Worm (Caenorhabditis elegans) whole organism, L3 larva: ENCODE measurements around the gene T05G5.4.

Experiments
- R02D3.7 ChIP-seq: fragments of 150-350 bp; optimal IDR thresholded peaks from 2 replicates; lab custom pipeline; 2014; ENCODE audit warnings: missing biosample characterization, missing genetic modification characterization
- ZK546.5 ChIP-seq: sonication (generic microtip); optimal IDR thresholded peaks from 2 replicates; lab custom pipeline; 2017; ENCODE audit warnings: missing biosample characterization, missing genetic modification characterization
- aly-2 ChIP-seq: fragments of 150-350 bp; optimal IDR thresholded peaks from 2 replicates; lab custom pipeline; 2014; ENCODE audit warnings: missing biosample characterization, missing genetic modification characterization
- ama-1 ChIP-seq: fragments of 150-350 bp; optimal IDR thresholded peaks from 2 replicates; lab custom pipeline; 2018
- ceh-16 ChIP-seq: sonication (generic microtip); optimal IDR thresholded peaks from 2 replicates; lab custom pipeline; 2017; ENCODE audit warnings: missing biosample characterization, missing genetic modification characterization
- ceh-28 ChIP-seq: fragments of 150-350 bp; optimal IDR thresholded peaks from 2 replicates; lab custom pipeline; 2014; ENCODE audit warnings: missing biosample characterization, missing genetic modification reagents, missing genetic modification characterization
- ceh-82 ChIP-seq: fragments of 150-350 bp; optimal IDR thresholded peaks from 2 replicates; lab custom pipeline; 2014; ENCODE audit warnings: missing biosample characterization, missing genetic modification characterization
- ceh-9 ChIP-seq: sonication (generic microtip); optimal IDR thresholded peaks from 2 replicates; lab custom pipeline; 2018; ENCODE audit warnings: missing biosample characterization, missing genetic modification characterization
- daf-12 ChIP-seq: fragments of 150-350 bp; optimal IDR thresholded peaks from 2 replicates; lab custom pipeline; 2014; ENCODE audit warnings: missing biosample characterization, missing genetic modification reagents, missing genetic modification characterization
- egl-27 ChIP-seq: sonication (generic microtip); optimal IDR thresholded peaks from 4 replicates; lab custom pipeline; 2017; ENCODE audit warnings: missing biosample characterization, missing genetic modification reagents, missing genetic modification characterization
- egl-5 ChIP-seq: fragments of 150-350 bp; optimal IDR thresholded peaks from 2 replicates; lab custom pipeline; 2017; ENCODE audit warnings: missing biosample characterization, missing genetic modification reagents, missing genetic modification characterization, inconsistent platforms
- elt-2 ChIP-seq: sonication (generic microtip); optimal IDR thresholded peaks from 2 replicates; lab custom pipeline; 2016; ENCODE audit warnings: missing genetic modification reagents, mild to moderate bottlenecking, missing genetic modification characterization, missing compliant biosample characterization
- fkh-10 ChIP-seq: sonication (generic microtip); optimal IDR thresholded peaks from 2 replicates; lab custom pipeline; 2017; ENCODE audit warnings: missing biosample characterization, missing genetic modification reagents, missing genetic modification characterization
- fkh-2 ChIP-seq: fragments of 150-350 bp; optimal IDR thresholded peaks from 2 replicates; lab custom pipeline; 2014; ENCODE audit warnings: missing biosample characterization, missing genetic modification reagents, missing genetic modification characterization
- fos-1 ChIP-seq: fragments of 150-350 bp; optimal IDR thresholded peaks from 2 replicates; lab custom pipeline; 2014; ENCODE audit warnings: missing biosample characterization, missing genetic modification characterization
- hmg-11 ChIP-seq: sonication (generic microtip); optimal IDR thresholded peaks from 2 replicates; lab custom pipeline; 2016; ENCODE audit warnings: missing genetic modification characterization, missing compliant biosample characterization
- jun-1 ChIP-seq: fragments of 150-350 bp; optimal IDR thresholded peaks from 2 replicates; lab custom pipeline; 2014; ENCODE audit warnings: missing biosample characterization, missing genetic modification reagents, missing genetic modification characterization
- lin-15B ChIP-seq: fragments of 150-350 bp; optimal IDR thresholded peaks from 2 replicates; lab custom pipeline; 2014; ENCODE audit warnings: missing biosample characterization, missing genetic modification characterization
- lin-39 ChIP-seq: fragments of 150-350 bp; optimal IDR thresholded peaks from 2 replicates; lab custom pipeline; 2018; ENCODE audit warnings: missing biosample characterization, missing genetic modification reagents, missing genetic modification characterization
- lsy-12 ChIP-seq: sonication (generic microtip); optimal IDR thresholded peaks from 2 replicates; lab custom pipeline; 2016; ENCODE audit warnings: mild to moderate bottlenecking, missing genetic modification characterization, missing compliant biosample characterization
- mdl-1 ChIP-seq: fragments of 150-350 bp; optimal IDR thresholded peaks from 2 replicates; lab custom pipeline; 2014; ENCODE audit warnings: missing biosample characterization, missing genetic modification characterization
- mml-1 ChIP-seq: fragments of 150-350 bp; sonication (generic microtip); optimal IDR thresholded peaks from 3 replicates; lab custom pipeline; 2014; ENCODE audit warnings: missing biosample characterization, missing genetic modification characterization
- nfya-1 ChIP-seq: sonication (generic microtip); optimal IDR thresholded peaks from 2 replicates; lab custom pipeline; 2017; ENCODE audit warnings: missing genetic modification characterization, mild to moderate bottlenecking, missing compliant biosample characterization, antibody characterized with exemption, moderate library complexity; ENCODE audit not compliant: insufficient read depth
- nhr-11 ChIP-seq: fragments of 150-350 bp; optimal IDR thresholded peaks from 2 replicates; lab custom pipeline; 2014; ENCODE audit warnings: missing biosample characterization, missing genetic modification characterization
- nhr-23 ChIP-seq: fragments of 150-350 bp; optimal IDR thresholded peaks from 2 replicates; lab custom pipeline; 2014; ENCODE audit warnings: missing biosample characterization, missing genetic modification reagents, missing genetic modification characterization
- nhr-237 ChIP-seq: fragments of 150-350 bp; optimal IDR thresholded peaks from 2 replicates; lab custom pipeline; 2014; ENCODE audit warnings: missing biosample characterization, missing genetic modification characterization
- nhr-25 ChIP-seq: sonication (generic microtip); optimal IDR thresholded peaks from 2 replicates; lab custom pipeline; 2017; ENCODE audit warnings: missing biosample characterization, missing genetic modification characterization
- nhr-43 ChIP-seq: sonication (generic microtip); optimal IDR thresholded peaks from 2 replicates; lab custom pipeline; 2016; ENCODE audit warnings: mild to moderate bottlenecking, missing genetic modification characterization, missing compliant biosample characterization; ENCODE audit not compliant: poor library complexity, severe bottlenecking
- nhr-67 ChIP-seq: fragments of 150-350 bp; optimal IDR thresholded peaks from 2 replicates; lab custom pipeline; 2014; ENCODE audit warnings: missing biosample characterization, missing genetic modification characterization
- nhr-76 ChIP-seq: fragments of 150-350 bp; sonication (generic microtip); optimal IDR thresholded peaks from 5 replicates; lab custom pipeline; 2014; ENCODE audit warnings: missing biosample characterization, missing genetic modification characterization
- nhr-77 ChIP-seq: fragments of 150-350 bp; optimal IDR thresholded peaks from 2 replicates; lab custom pipeline; 2014; ENCODE audit warnings: missing biosample characterization, missing genetic modification characterization
- pha-4 ChIP-seq: fragments of 150-350 bp; optimal IDR thresholded peaks from 2 replicates; lab custom pipeline; 2014; ENCODE audit warnings: missing biosample characterization, missing genetic modification reagents, missing genetic modification characterization
- pqm-1 ChIP-seq: fragments of 150-350 bp; optimal IDR thresholded peaks from 2 replicates; lab custom pipeline; 2017; ENCODE audit warnings: missing biosample characterization, missing genetic modification characterization, inconsistent platforms
- sea-2 ChIP-seq: fragments of 150-350 bp; sonication (generic microtip); optimal IDR thresholded peaks from 4 replicates; lab custom pipeline; 2014; ENCODE audit warnings: missing biosample characterization, missing genetic modification reagents, missing genetic modification characterization
- snpc-4 ChIP-seq: fragments of 150-350 bp; optimal IDR thresholded peaks from 2 replicates; lab custom pipeline; 2014; ENCODE audit warnings: missing biosample characterization, missing genetic modification characterization
- tbx-2 ChIP-seq: sonication (generic microtip); optimal IDR thresholded peaks from 2 replicates; lab custom pipeline; 2016; ENCODE audit warnings: mild to moderate bottlenecking, missing genetic modification characterization, missing compliant biosample characterization
- unc-62 ChIP-seq: fragments of 150-350 bp; sonication (generic microtip); optimal IDR thresholded peaks from 4 replicates; lab custom pipeline; 2014; ENCODE audit warnings: missing biosample characterization, missing genetic modification reagents, missing genetic modification characterization
- zag-1 ChIP-seq: fragments of 150-350 bp; optimal IDR thresholded peaks from 2 replicates; lab custom pipeline; 2014; ENCODE audit warnings: missing biosample characterization, missing genetic modification characterization
- ztf-4 ChIP-seq: fragments of 150-350 bp; optimal IDR thresholded peaks from 2 replicates; lab custom pipeline; 2014; ENCODE audit warnings: missing biosample characterization, missing genetic modification characterization

Gene T05G5.4

ce11 chrIII:9703747-9704605 is 44.8 kb upstream of the T05G5.4 start:
- no peak for TF ChIP-seq ceh-9 (tag; lab: Kevin White, UChicago)
- TF ChIP-seq egl-27 (tag; lab: Kevin White, UChicago) = no peak
- no peak for TF ChIP-seq nhr-77 (tag; lab: Kevin White, UChicago)
- peak; percentile 2 for TF ChIP-seq jun-1
- TF ChIP-seq mdl-1 (tag; lab: Kevin White, UChicago) = peak; percentile 33
- no peak for TF ChIP-seq R02D3.7
- peak; percentile 37 for TF ChIP-seq ceh-82
- TF ChIP-seq pqm-1 (tag; lab: Kevin White, UChicago) = no peak
- no peak for TF ChIP-seq fkh-2 (tag; lab: Kevin White, UChicago)
- no peak for TF ChIP-seq aly-2 (tag; lab: Kevin White, UChicago)
- no peak for TF ChIP-seq mml-1 (tag; lab: Kevin White, UChicago)
- peak; percentile 45 for TF ChIP-seq nhr-23 (tag; lab: Kevin White, UChicago)
- peak; percentile 40 for TF ChIP-seq tbx-2 (tag; lab: Kevin White, UChicago)
- peak; percentile 3 for TF ChIP-seq ama-1 (lab: Kevin White, UChicago)
- TF ChIP-seq ceh-16 (tag; lab: Kevin White, UChicago) = no peak
- TF ChIP-seq snpc-4 = peak; percentile 3
- TF ChIP-seq pha-4 (tag; lab: Kevin White, UChicago) = peak; percentile 40
- TF ChIP-seq ceh-28 (tag; lab: Kevin White, UChicago) = no peak
- no peak for TF ChIP-seq lsy-12 (tag; lab: Kevin White, UChicago)
- TF ChIP-seq hmg-11 (tag; lab: Kevin White, UChicago) = peak; percentile 49
- no peak for TF ChIP-seq fos-1 (tag; lab: Kevin White, UChicago)
- no peak for TF ChIP-seq fkh-10 (GFP tag; lab: Kevin White, UChicago)
- TF ChIP-seq lin-15B (tag; lab: Kevin White, UChicago) = no peak
- no peak for TF ChIP-seq nhr-11 (tag; lab: Kevin White, UChicago)
- TF ChIP-seq unc-62 (GFP tag; lab: Kevin White, UChicago) = no peak
- TF ChIP-seq lin-39 (tag; lab: Kevin White, UChicago) = peak; percentile 75
- TF ChIP-seq zag-1 (tag; lab: Kevin White, UChicago) = peak; percentile 20
- no peak for TF ChIP-seq nhr-43 (tag; lab: Kevin White, UChicago)
- no peak for TF ChIP-seq egl-5 (tag; lab: Kevin White, UChicago)
- TF ChIP-seq elt-2 (tag; lab: Kevin White, UChicago) = peak; percentile 12
- TF ChIP-seq ZK546.5 = no peak
- TF ChIP-seq nhr-25 = no peak
- no peak for TF ChIP-seq ztf-4 (tag; lab: Kevin White, UChicago)
- TF ChIP-seq nhr-67 (tag; lab: Kevin White, UChicago) = no peak
- peak; percentile 23 for TF ChIP-seq nfya-1 (tag; lab: Kevin White, UChicago)

DNA sequence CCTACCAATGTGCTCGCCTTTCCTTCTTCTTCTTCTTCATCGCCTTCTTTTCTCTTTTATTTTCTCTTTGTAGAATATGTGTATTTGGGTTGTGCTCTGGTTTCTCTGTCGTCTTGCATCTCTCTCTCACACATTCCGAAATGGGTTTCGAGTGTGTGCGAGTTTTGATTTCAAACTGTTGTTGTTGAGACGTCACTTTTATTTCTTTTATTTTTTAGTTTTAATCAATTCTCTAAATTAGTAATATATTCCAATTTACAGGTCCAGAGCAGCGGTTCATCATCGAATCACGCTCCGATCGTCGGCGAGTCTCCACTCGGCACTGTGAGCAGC is 44.2 kb upstream of the T05G5.4 start:
- TF ChIP-seq nfya-1 (tag; lab: Kevin White, UChicago) (peak; percentile 22), ceh-9 (tag; lab: Kevin White, UChicago) (no peak)

ce11 chrIII:9705157-9705905 is 43.4 kb upstream of the T05G5.4 start:
- no peak for TF ChIP-seq tbx-2 (tag; lab: Kevin White, UChicago)
- TF ChIP-seq egl-5 (tag; lab: Kevin White, UChicago) = peak; percentile 18
- TF ChIP-seq nhr-76 (tag; lab: Kevin White, UChicago) = no peak
- no peak for TF ChIP-seq ceh-16 (tag; lab: Kevin White, UChicago)
- TF ChIP-seq daf-12 (tag; lab: Kevin White, UChicago) = no peak
- peak; percentile 41 for TF ChIP-seq lin-39 (tag; lab: Kevin White, UChicago)
- no peak for TF ChIP-seq ama-1 (lab: Kevin White, UChicago)
- TF ChIP-seq nhr-11 (tag; lab: Kevin White, UChicago) = no peak
- TF ChIP-seq sea-2 (GFP tag; lab: Kevin White, UChicago) = no peak
- TF ChIP-seq ceh-9 (tag; lab: Kevin White, UChicago) = no peak
- TF ChIP-seq nhr-237 (tag; lab: Kevin White, UChicago) = no peak
- TF ChIP-seq nhr-77 (tag; lab: Kevin White, UChicago) = no peak
